Worm (Caenorhabditis elegans) whole organism, late embryonic: ENCODE measurements around the gene K08E3.2.

ENCODE experiments used
- K09A11.1 ChIP-seq: sonication (generic microtip); optimal IDR thresholded peaks from 2 replicates; lab custom pipeline; 2017; ENCODE audit warnings: antibody characterized with exemption, mild to moderate bottlenecking, missing genetic modification characterization, missing compliant biosample characterization; ENCODE audit not compliant: insufficient read depth
- eyg-1 ChIP-seq: sonication (generic microtip); optimal IDR thresholded peaks from 2 replicates; lab custom pipeline; 2016; ENCODE audit warnings: missing genotype, missing genetic modification characterization, missing compliant biosample characterization

DNA sequence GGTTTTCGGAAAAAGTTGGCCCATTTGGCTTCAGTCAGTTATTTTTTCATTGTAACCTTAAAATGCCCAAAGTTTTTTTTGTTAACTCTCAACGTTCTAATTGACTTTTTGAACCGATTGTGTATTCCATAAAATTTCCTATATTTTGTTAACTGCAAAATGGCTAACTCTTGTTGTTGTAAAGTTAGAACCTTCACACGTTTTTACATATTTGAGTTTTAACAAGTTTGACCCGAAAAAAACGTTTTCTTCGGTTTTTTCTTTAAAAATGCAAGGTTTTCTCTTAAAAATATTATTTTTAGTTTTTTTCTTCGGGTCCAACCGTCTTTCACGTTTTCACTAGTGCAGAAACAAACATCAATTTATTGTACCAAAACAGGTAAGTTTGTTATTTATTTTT, 46.8 kb downstream of the K08E3.2 start, which contains the start of gene lit-1:
- TF ChIP-seq eyg-1 (no peak), K09A11.1 (tag; lab: Kevin White, UChicago) (no peak)
